Fruit fly (Drosophila melanogaster): ENCODE results near the gene CG42342.

dm6 chr3R:16599647-16600046, 97.1 kb downstream of the CG42342 start:
- no peak for TF ChIP-seq Pif1A (GFP tag; optimal IDR thresholded peaks at IDR 0.05)
- TF ChIP-seq CG14655 (GFP tag; optimal IDR thresholded peaks at IDR 0.05) = no peak
- TF ChIP-seq EcR (GFP tag; optimal IDR thresholded peaks at IDR 0.05) = peak; percentile 94
- no peak for TF ChIP-seq gl (tag; optimal IDR thresholded peaks at IDR 0.05)
- no peak for TF ChIP-seq D1 (tag; optimal IDR thresholded peaks at IDR 0.05)
- no peak for TF ChIP-seq CG8301 (tag; optimal IDR thresholded peaks at IDR 0.05)
- TF ChIP-seq rn (GFP tag; IDR thresholded peaks at IDR 0.05) = no peak
- TF ChIP-seq CG4496 (GFP tag; IDR thresholded peaks at IDR 0.05) = no peak
- TF ChIP-seq CG10348 (GFP tag; IDR thresholded peaks at IDR 0.05) = no peak
- no peak for TF ChIP-seq CG13204 (GFP tag; optimal IDR thresholded peaks at IDR 0.05)

Measured in whole organism, pupa.